Worm (Caenorhabditis elegans): ENCODE data around the gene hmit-1.2.

The hmit-1.2 gene

ce11 chrV:18508564-18508963 lies 16.0 kb upstream of the hmit-1.2 start, which contains the start of gene Y51A2D.1:
Gene Y51A2D.1 (plus strand): TSS chrV:18508864.
- TF ChIP-seq flt-1 (GFP tag; IDR thresholded peaks at IDR 0.05), result no peak
- no peak for TF ChIP-seq scrt-1 (GFP tag; IDR thresholded peaks at IDR 0.05)
- no peak for TF ChIP-seq B0310.2 (tag; optimal IDR thresholded peaks at IDR 0.05)
- TF ChIP-seq ama-1 (optimal IDR thresholded peaks at IDR 0.05), result no peak
- TF ChIP-seq F13C5.2 (tag; optimal IDR thresholded peaks at IDR 0.05), result no peak
- TF ChIP-seq aly-1 (tag; optimal IDR thresholded peaks at IDR 0.05), result no peak
- no peak for TF ChIP-seq hnd-1 (tag; optimal IDR thresholded peaks at IDR 0.05)
- TF ChIP-seq tbx-11 (GFP tag; IDR thresholded peaks at IDR 0.05), result no peak
- TF ChIP-seq tbx-37 (GFP tag; conservative IDR thresholded peaks at IDR 0.05), result no peak
- TF ChIP-seq hmg-4 (GFP tag; optimal IDR thresholded peaks at IDR 0.05), result no peak
- TF ChIP-seq sea-1 (GFP tag; conservative IDR thresholded peaks at IDR 0.05), result no peak
- no peak for TF ChIP-seq ceh-13 (GFP tag; optimal IDR thresholded peaks at IDR 0.05)
- TF ChIP-seq ets-7 (tag; optimal IDR thresholded peaks at IDR 0.05), result no peak
- no peak for TF ChIP-seq ceh-36 (tag; optimal IDR thresholded peaks at IDR 0.05)
- TF ChIP-seq pes-1 (GFP tag; IDR thresholded peaks at IDR 0.05), result no peak
- no peak for TF ChIP-seq hmbx-1 (tag; optimal IDR thresholded peaks at IDR 0.05)
- no peak for TF ChIP-seq tra-4 (tag; optimal IDR thresholded peaks at IDR 0.05)

ce11 chrV:18511847-18512246 lies 12.7 kb upstream of the hmit-1.2 start:
- TF ChIP-seq ceh-36 (tag; optimal IDR thresholded peaks at IDR 0.05) (no peak), aly-1 (tag; optimal IDR thresholded peaks at IDR 0.05) (no peak), hnd-1 (tag; optimal IDR thresholded peaks at IDR 0.05) (no peak), hmg-4 (GFP tag; optimal IDR thresholded peaks at IDR 0.05) (no peak), scrt-1 (GFP tag; IDR thresholded peaks at IDR 0.05) (no peak), ceh-13 (GFP tag; optimal IDR thresholded peaks at IDR 0.05) (no peak)

ce11 chrV:18516496-18516895 lies 8.1 kb upstream of the hmit-1.2 start, which contains the start of gene hmit-1.1:
Gene hmit-1.1 (plus strand): TSS chrV:18516789.
- TF ChIP-seq hmg-4 (GFP tag; optimal IDR thresholded peaks at IDR 0.05), result no peak
- no peak for TF ChIP-seq scrt-1 (GFP tag; IDR thresholded peaks at IDR 0.05)
- no peak for TF ChIP-seq pes-1 (GFP tag; IDR thresholded peaks at IDR 0.05)
- no peak for TF ChIP-seq ets-7 (tag; optimal IDR thresholded peaks at IDR 0.05)
- no peak for TF ChIP-seq F13C5.2 (tag; optimal IDR thresholded peaks at IDR 0.05)
- TF ChIP-seq ama-1 (optimal IDR thresholded peaks at IDR 0.05), result no peak
- TF ChIP-seq hmbx-1 (tag; optimal IDR thresholded peaks at IDR 0.05), result no peak
- no peak for TF ChIP-seq aly-1 (tag; optimal IDR thresholded peaks at IDR 0.05)
- no peak for TF ChIP-seq hnd-1 (tag; optimal IDR thresholded peaks at IDR 0.05)
- TF ChIP-seq sea-1 (GFP tag; conservative IDR thresholded peaks at IDR 0.05), result no peak
- TF ChIP-seq tbx-37 (GFP tag; conservative IDR thresholded peaks at IDR 0.05), result no peak

- TF ChIP-seq ama-1 (optimal IDR thresholded peaks at IDR 0.05), result no peak
- TF ChIP-seq flt-1 (GFP tag; IDR thresholded peaks at IDR 0.05), result no peak
- TF ChIP-seq tra-4 (tag; optimal IDR thresholded peaks at IDR 0.05), result no peak
- no peak for TF ChIP-seq aly-1 (tag; optimal IDR thresholded peaks at IDR 0.05)
- TF ChIP-seq B0310.2 (tag; optimal IDR thresholded peaks at IDR 0.05), result no peak
- TF ChIP-seq scrt-1 (GFP tag; IDR thresholded peaks at IDR 0.05), result no peak
- TF ChIP-seq ceh-36 (tag; optimal IDR thresholded peaks at IDR 0.05), result no peak
- no peak for TF ChIP-seq F13C5.2 (tag; optimal IDR thresholded peaks at IDR 0.05)
- no peak for TF ChIP-seq ceh-13 (GFP tag; optimal IDR thresholded peaks at IDR 0.05)
- no peak for TF ChIP-seq tbx-37 (GFP tag; conservative IDR thresholded peaks at IDR 0.05)
- TF ChIP-seq ets-7 (tag; optimal IDR thresholded peaks at IDR 0.05), result no peak
- TF ChIP-seq tbx-11 (GFP tag; IDR thresholded peaks at IDR 0.05), result no peak
- TF ChIP-seq hmg-4 (GFP tag; optimal IDR thresholded peaks at IDR 0.05), result no peak
- TF ChIP-seq sea-1 (GFP tag; conservative IDR thresholded peaks at IDR 0.05), result no peak
- no peak for TF ChIP-seq pes-1 (GFP tag; IDR thresholded peaks at IDR 0.05)
These were observed 9.0 kb downstream of the hmit-1.2 start, which contains the start of gene ints-5 for ce11 chrV:18533606-18534005. Gene ints-5 (plus strand): TSS chrV:18533953.

- TF ChIP-seq ceh-13 (GFP tag; optimal IDR thresholded peaks at IDR 0.05) (no peak), ets-7 (tag; optimal IDR thresholded peaks at IDR 0.05) (no peak)
These were observed 11.5 kb downstream of the hmit-1.2 start for ce11 chrV:18536015-18536414.

- TF ChIP-seq flt-1 (GFP tag; IDR thresholded peaks at IDR 0.05), result no peak
- TF ChIP-seq ceh-13 (GFP tag; optimal IDR thresholded peaks at IDR 0.05), result no peak
- no peak for TF ChIP-seq sea-1 (GFP tag; conservative IDR thresholded peaks at IDR 0.05)
- no peak for TF ChIP-seq aly-1 (tag; optimal IDR thresholded peaks at IDR 0.05)
- no peak for TF ChIP-seq ama-1 (optimal IDR thresholded peaks at IDR 0.05)
These were observed 29.2 kb downstream of the hmit-1.2 start, which contains the start of gene Y51A2D.8 for ce11 chrV:18553750-18554149. Gene Y51A2D.8 (minus strand): TSS chrV:18553850.

- TF ChIP-seq ceh-13 (GFP tag; optimal IDR thresholded peaks at IDR 0.05) (no peak), sea-1 (GFP tag; conservative IDR thresholded peaks at IDR 0.05) (no peak), tra-4 (tag; optimal IDR thresholded peaks at IDR 0.05) (no peak), B0310.2 (tag; optimal IDR thresholded peaks at IDR 0.05) (no peak), ets-7 (tag; optimal IDR thresholded peaks at IDR 0.05) (no peak), ama-1 (optimal IDR thresholded peaks at IDR 0.05) (no peak), hmbx-1 (tag; optimal IDR thresholded peaks at IDR 0.05) (no peak), hnd-1 (tag; optimal IDR thresholded peaks at IDR 0.05) (no peak), F13C5.2 (tag; optimal IDR thresholded peaks at IDR 0.05) (no peak), hmg-4 (GFP tag; optimal IDR thresholded peaks at IDR 0.05) (no peak), tbx-11 (GFP tag; IDR thresholded peaks at IDR 0.05) (no peak)
These were observed 31.9 kb downstream of the hmit-1.2 start, which contains the start of the genes ttr-24 and ttr-25 for ce11 chrV:18556488-18556887. Gene ttr-24 (minus strand): TSS chrV:18556643. Gene ttr-25 (plus strand): TSS chrV:18556714.

ce11 chrV:18560188-18560587 lies 35.6 kb downstream of the hmit-1.2 start, which contains the start of gene ttr-26:
Gene ttr-26 (minus strand): TSS chrV:18560288.
- TF ChIP-seq B0310.2 (tag; optimal IDR thresholded peaks at IDR 0.05), result no peak
- TF ChIP-seq hmg-4 (GFP tag; optimal IDR thresholded peaks at IDR 0.05), result no peak
- TF ChIP-seq tbx-11 (GFP tag; IDR thresholded peaks at IDR 0.05), result no peak
- no peak for TF ChIP-seq ama-1 (optimal IDR thresholded peaks at IDR 0.05)

All from whole organism, early embryonic.